Worm (Caenorhabditis elegans): ENCODE data around the gene wee-1.1.

The wee-1.1 gene

ce11 chrII:9601069-9601468 lies 17.7 kb upstream of the wee-1.1 start:
- TF ChIP-seq peb-1 (tag; optimal IDR thresholded peaks at IDR 0.05), result no peak
- TF ChIP-seq blmp-1 (tag; optimal IDR thresholded peaks at IDR 0.05; ENCODE audit: insufficient read depth), result peak; percentile 86
- TF ChIP-seq nhr-21 (tag; optimal IDR thresholded peaks at IDR 0.05), result peak; percentile 95
- TF ChIP-seq crh-2 (tag; optimal IDR thresholded peaks at IDR 0.05), result peak; percentile 63
- TF ChIP-seq ZK546.5 (tag; optimal IDR thresholded peaks at IDR 0.05), result no peak
- peak; percentile 75 to 91 for TF ChIP-seq mdl-1 (tag; optimal IDR thresholded peaks at IDR 0.05)
- TF ChIP-seq skn-1 (tag; optimal IDR thresholded peaks at IDR 0.05), result no peak
- TF ChIP-seq C34F6.9 (tag; optimal IDR thresholded peaks at IDR 0.05), result peak; percentile 55
- no peak for TF ChIP-seq lin-11 (tag; optimal IDR thresholded peaks at IDR 0.05)
- peak; percentile 57 for TF ChIP-seq egl-27 (tag; optimal IDR thresholded peaks at IDR 0.05)
- TF ChIP-seq nhr-25 (tag; optimal IDR thresholded peaks at IDR 0.05), result peak; percentile 96
- peak; percentile 74 for TF ChIP-seq fos-1 (tag; optimal IDR thresholded peaks at IDR 0.05)
- no peak for TF ChIP-seq zag-1 (tag; optimal IDR thresholded peaks at IDR 0.05)
- TF ChIP-seq ztf-4 (tag; optimal IDR thresholded peaks at IDR 0.05), result peak; percentile 67
- TF ChIP-seq nhr-129 (tag; optimal IDR thresholded peaks at IDR 0.05), result peak; percentile 87
- peak in 1 of 2 experiments; percentile 72 for TF ChIP-seq lsy-2 (tag; optimal IDR thresholded peaks at IDR 0.05)
- no peak for TF ChIP-seq alr-1 (tag; optimal IDR thresholded peaks at IDR 0.05)
- no peak for TF ChIP-seq lin-39 (tag; optimal IDR thresholded peaks at IDR 0.05)
- no peak for TF ChIP-seq nhr-11 (tag; optimal IDR thresholded peaks at IDR 0.05)
- peak; percentile 36 for TF ChIP-seq ceh-16 (tag; optimal IDR thresholded peaks at IDR 0.05)
- TF ChIP-seq dmd-4 (tag; optimal IDR thresholded peaks at IDR 0.05), result no peak
- TF ChIP-seq snpc-4 (tag; optimal IDR thresholded peaks at IDR 0.05), result no peak
- TF ChIP-seq nhr-77 (tag; optimal IDR thresholded peaks at IDR 0.05), result no peak
- peak; percentile 21 for TF ChIP-seq lin-13 (GFP tag; optimal IDR thresholded peaks at IDR 0.05)
- peak; percentile 68 for TF ChIP-seq F13H6.1 (tag; optimal IDR thresholded peaks at IDR 0.05)
- TF ChIP-seq nhr-6 (tag; optimal IDR thresholded peaks at IDR 0.05), result peak; percentile 58
- peak; percentile 95 for TF ChIP-seq sma-9 (GFP tag; optimal IDR thresholded peaks at IDR 0.05)
- no peak for TF ChIP-seq sma-9 (tag; optimal IDR thresholded peaks at IDR 0.05)
- peak; percentile 63 for TF ChIP-seq gmeb-1 (tag; optimal IDR thresholded peaks at IDR 0.05)
- TF ChIP-seq ztf-11 (tag; optimal IDR thresholded peaks at IDR 0.05), result no peak
- TF ChIP-seq sma-3 (GFP tag; optimal IDR thresholded peaks at IDR 0.05), result peak; percentile 84
- TF ChIP-seq ama-1 (optimal IDR thresholded peaks at IDR 0.05), result peak; percentile 41
- TF ChIP-seq mab-5 (tag; optimal IDR thresholded peaks at IDR 0.05), result peak; percentile 31
- peak; percentile 85 for TF ChIP-seq sem-4 (tag; optimal IDR thresholded peaks at IDR 0.05)
- TF ChIP-seq aly-2 (tag; optimal IDR thresholded peaks at IDR 0.05), result no peak
- peak; percentile 1 for TF ChIP-seq Y55F3AM.14 (GFP tag; optimal IDR thresholded peaks at IDR 0.05)
- no peak for TF ChIP-seq unc-62 (GFP tag; optimal IDR thresholded peaks at IDR 0.05)
- no peak for TF ChIP-seq nhr-23 (tag; optimal IDR thresholded peaks at IDR 0.05)
- no peak for TF ChIP-seq unc-39 (tag; optimal IDR thresholded peaks at IDR 0.05)

ce11 chrII:9600022-9600722 lies 16.8 kb upstream of the wee-1.1 start:
- TF ChIP-seq nhr-25 (tag; optimal IDR thresholded peaks at IDR 0.05) (no peak), elt-1 (tag; optimal IDR thresholded peaks at IDR 0.05) (no peak), nhr-21 (tag; optimal IDR thresholded peaks at IDR 0.05) (no peak), ama-1 (optimal IDR thresholded peaks at IDR 0.05) (no peak), alr-1 (tag; optimal IDR thresholded peaks at IDR 0.05) (no peak), fos-1 (tag; optimal IDR thresholded peaks at IDR 0.05) (no peak), nhr-129 (tag; optimal IDR thresholded peaks at IDR 0.05) (peak; percentile 33), ZK546.5 (tag; optimal IDR thresholded peaks at IDR 0.05) (no peak), mdl-1 (tag; optimal IDR thresholded peaks at IDR 0.05) (no peak), ztf-11 (tag; optimal IDR thresholded peaks at IDR 0.05) (no peak), unc-55 (GFP tag; optimal IDR thresholded peaks at IDR 0.05) (no peak), gmeb-1 (tag; optimal IDR thresholded peaks at IDR 0.05) (no peak), mbf-1 (tag; optimal IDR thresholded peaks at IDR 0.05) (no peak), zag-1 (tag; optimal IDR thresholded peaks at IDR 0.05) (no peak), nhr-10 (tag; optimal IDR thresholded peaks at IDR 0.05) (no peak), snpc-4 (tag; optimal IDR thresholded peaks at IDR 0.05) (no peak), Y55F3AM.14 (GFP tag; optimal IDR thresholded peaks at IDR 0.05) (no peak), sem-4 (tag; optimal IDR thresholded peaks at IDR 0.05) (no peak), lsy-2 (tag; optimal IDR thresholded peaks at IDR 0.05) (peak in 1 of 2 experiments; percentile 39), mab-5 (tag; optimal IDR thresholded peaks at IDR 0.05) (no peak), C34F6.9 (tag; optimal IDR thresholded peaks at IDR 0.05) (no peak), elt-3 (tag; optimal IDR thresholded peaks at IDR 0.05) (no peak), dmd-4 (tag; optimal IDR thresholded peaks at IDR 0.05) (no peak), nhr-6 (tag; optimal IDR thresholded peaks at IDR 0.05) (no peak), ceh-82 (tag; optimal IDR thresholded peaks at IDR 0.05) (no peak), ceh-16 (tag; optimal IDR thresholded peaks at IDR 0.05) (no peak), R02D3.7 (tag; optimal IDR thresholded peaks at IDR 0.05) (no peak), unc-62 (GFP tag; optimal IDR thresholded peaks at IDR 0.05) (no peak), F13H6.1 (tag; optimal IDR thresholded peaks at IDR 0.05) (peak; percentile 41), ztf-1 (GFP tag; conservative IDR thresholded peaks at IDR 0.05) (no peak), lin-11 (tag; optimal IDR thresholded peaks at IDR 0.05) (no peak), lin-13 (GFP tag; optimal IDR thresholded peaks at IDR 0.05) (no peak), sma-9 (GFP tag; optimal IDR thresholded peaks at IDR 0.05) (peak; percentile 20), sma-9 (tag; optimal IDR thresholded peaks at IDR 0.05) (no peak), lin-39 (tag; optimal IDR thresholded peaks at IDR 0.05) (no peak), egl-27 (tag; optimal IDR thresholded peaks at IDR 0.05) (no peak)

Measured in whole organism, L2 larva.